Fruit fly (Drosophila melanogaster) whole organism, embryonic: ENCODE measurements around the gene meigo.
A peak's percentile ranks its signal among the peaks of the same experiment; 100 is the strongest.

Source experiments
- B-H1 ChIP-seq: fragments of 200-800 bp; sonication (Bioruptor generic); IDR thresholded peaks from 3 replicates; pipeline ENCODE4 v1.3.6; 2022; ENCODE audit warnings: missing biosample characterization, missing genetic modification characterization
- Blimp-1 ChIP-seq: fragments of 200-800 bp; sonication (Bioruptor generic); optimal IDR thresholded peaks from 3 replicates; lab custom pipeline; 2018; ENCODE audit warnings: missing biosample characterization, missing genetic modification characterization, mild to moderate bottlenecking, moderate library complexity, missing genetic modification reagents
- BtbVII ChIP-seq: fragments of 200-800 bp; sonication (Bioruptor generic); optimal IDR thresholded peaks from 3 replicates; lab custom pipeline; 2017; ENCODE audit warnings: missing biosample characterization, mild to moderate bottlenecking, missing genetic modification characterization
- CG10209 ChIP-seq: fragments of 200-800 bp; sonication (Bioruptor generic); optimal IDR thresholded peaks from 3 replicates; lab custom pipeline; 2017; ENCODE audit warnings: missing biosample characterization, mild to moderate bottlenecking, missing genetic modification characterization, missing genetic modification reagents
- CG10431 ChIP-seq: fragments of 200-800 bp; sonication (Bioruptor generic); optimal IDR thresholded peaks from 3 replicates; lab custom pipeline; 2018; ENCODE audit warnings: missing biosample characterization, mild to moderate bottlenecking, missing genetic modification characterization
- CG11247 ChIP-seq: fragments of 200-800 bp; sonication (Bioruptor generic); IDR thresholded peaks from 2 replicates; pipeline ENCODE4 v1.3.6; 2022; ENCODE audit warnings: missing biosample characterization, missing genetic modification characterization
- CG11456 ChIP-seq: fragments of 200-800 bp; sonication (Bioruptor generic); IDR thresholded peaks from 3 replicates; pipeline ENCODE4 v1.3.6; 2022; ENCODE audit warnings: missing biosample characterization, missing genetic modification characterization
- CG1233 ChIP-seq: fragments of 200-800 bp; sonication (Bioruptor generic); optimal IDR thresholded peaks from 4 replicates; lab custom pipeline; 2018; ENCODE audit warnings: missing biosample characterization, mild to moderate bottlenecking, missing genetic modification characterization
- CG13775 ChIP-seq: fragments of 200-800 bp; sonication (Bioruptor generic); optimal IDR thresholded peaks from 3 replicates; lab custom pipeline; 2017; ENCODE audit warnings: missing biosample characterization, mild to moderate bottlenecking, missing genetic modification characterization
- CG14710 ChIP-seq: fragments of 200-800 bp; sonication (Bioruptor generic); optimal IDR thresholded peaks from 3 replicates; lab custom pipeline; 2019; ENCODE audit warnings: missing biosample characterization, mild to moderate bottlenecking, missing genetic modification characterization, moderate library complexity
- CG15601 ChIP-seq: fragments of 200-800 bp; sonication (Bioruptor generic); optimal IDR thresholded peaks from 3 replicates; lab custom pipeline; 2019; ENCODE audit warnings: missing biosample characterization, mild to moderate bottlenecking, missing genetic modification characterization, moderate library complexity
- CG16779 ChIP-seq: fragments of 200-800 bp; sonication (Bioruptor generic); IDR thresholded peaks from 2 replicates; pipeline ENCODE4 v1.3.6; 2022; ENCODE audit warnings: missing biosample characterization, missing genetic modification characterization
- CG17612 ChIP-seq: fragments of 200-800 bp; sonication (Bioruptor generic); IDR thresholded peaks from 2 replicates; pipeline ENCODE4 v1.3.6; 2022; ENCODE audit warnings: missing biosample characterization, missing genetic modification characterization
- CG34376 ChIP-seq: fragments of 200-800 bp; sonication (Bioruptor generic); optimal IDR thresholded peaks from 2 replicates; lab custom pipeline; 2018; ENCODE audit warnings: missing biosample characterization, mild to moderate bottlenecking, missing genetic modification characterization
- CG34422 ChIP-seq: fragments of 200-800 bp; sonication (Bioruptor generic); IDR thresholded peaks from 3 replicates; pipeline ENCODE4 v1.3.6; 2022; ENCODE audit warnings: missing biosample characterization, missing genetic modification characterization
- CG4328 ChIP-seq: fragments of 200-800 bp; sonication (Bioruptor generic); optimal IDR thresholded peaks from 3 replicates; lab custom pipeline; 2017; ENCODE audit warnings: missing biosample characterization, missing genetic modification reagents, missing genetic modification characterization
- CG4404 ChIP-seq: fragments of 200-800 bp; sonication (Bioruptor generic); IDR thresholded peaks from 2 replicates; pipeline ENCODE4 v1.3.6; 2022; ENCODE audit warnings: missing biosample characterization, missing genetic modification characterization
- CG4820 ChIP-seq: fragments of 200-800 bp; sonication (Bioruptor generic); optimal IDR thresholded peaks from 3 replicates; lab custom pipeline; 2016; ENCODE audit warnings: missing biosample characterization, missing genetic modification characterization
- CG5180 ChIP-seq: fragments of 200-800 bp; sonication (Bioruptor generic); optimal IDR thresholded peaks from 3 replicates; lab custom pipeline; 2017; ENCODE audit warnings: missing biosample characterization, missing genetic modification characterization, mild to moderate bottlenecking, moderate library complexity, missing genetic modification reagents
- CG5953 ChIP-seq: fragments of 200-800 bp; sonication (Bioruptor generic); IDR thresholded peaks from 2 replicates; pipeline ENCODE4 v1.3.6; 2022; ENCODE audit warnings: missing biosample characterization, missing genetic modification characterization
- CG6254 ChIP-seq: fragments of 200-800 bp; sonication (Bioruptor generic); optimal IDR thresholded peaks from 3 replicates; lab custom pipeline; 2017; ENCODE audit warnings: mild to moderate bottlenecking, missing biosample characterization, missing genetic modification reagents, missing genetic modification characterization
- CG6854 ChIP-seq: fragments of 200-800 bp; sonication (Bioruptor generic); optimal IDR thresholded peaks from 3 replicates; lab custom pipeline; 2017; ENCODE audit warnings: missing biosample characterization, mild to moderate bottlenecking, missing genetic modification characterization
- CG7786 ChIP-seq: fragments of 200-800 bp; sonication (Bioruptor generic); optimal IDR thresholded peaks from 2 replicates; lab custom pipeline; 2016; ENCODE audit warnings: missing biosample characterization, missing genetic modification characterization
- CG7963 ChIP-seq: fragments of 200-800 bp; sonication (Bioruptor generic); IDR thresholded peaks from 3 replicates; pipeline ENCODE4 v1.3.6; 2022; ENCODE audit warnings: missing biosample characterization, missing genetic modification characterization; ENCODE audit not compliant: partially characterized antibody
- CG8388 ChIP-seq: fragments of 200-800 bp; sonication (Bioruptor generic); optimal IDR thresholded peaks from 2 replicates; lab custom pipeline; 2019; ENCODE audit warnings: missing biosample characterization, mild to moderate bottlenecking, missing genetic modification characterization, moderate library complexity
- CG9817 ChIP-seq: fragments of 200-800 bp; sonication (Bioruptor generic); optimal IDR thresholded peaks from 2 replicates; lab custom pipeline; 2018; ENCODE audit warnings: missing biosample characterization, mild to moderate bottlenecking, missing genetic modification characterization, moderate library complexity
- Doc3 ChIP-seq: fragments of 200-800 bp; sonication (Bioruptor generic); IDR thresholded peaks from 3 replicates; pipeline ENCODE4 v1.3.6; 2022; ENCODE audit warnings: missing biosample characterization, missing genetic modification characterization; ENCODE audit not compliant: partially characterized antibody
- Dref ChIP-seq: fragments of 200-800 bp; sonication (Bioruptor generic); IDR thresholded peaks from 2 replicates; pipeline ENCODE4 v1.3.6; 2022; ENCODE audit warnings: missing biosample characterization, missing genetic modification characterization
- Meics ChIP-seq: fragments of 200-800 bp; sonication (Bioruptor generic); optimal IDR thresholded peaks from 2 replicates; lab custom pipeline; 2017; ENCODE audit warnings: missing biosample characterization, mild to moderate bottlenecking, missing genetic modification characterization
- Nf-YB ChIP-seq: fragments of 200-800 bp; sonication (Bioruptor generic); optimal IDR thresholded peaks from 3 replicates; lab custom pipeline; 2019; ENCODE audit warnings: missing biosample characterization, mild to moderate bottlenecking, missing genetic modification characterization, moderate library complexity
- Optix ChIP-seq: fragments of 200-800 bp; sonication (Bioruptor generic); IDR thresholded peaks from 3 replicates; pipeline ENCODE4 v1.3.6; 2022; ENCODE audit warnings: missing biosample characterization, missing genetic modification characterization
- Pdp1 ChIP-seq, 2 experiments: fragments of 200-800 bp; sonication (Bioruptor generic); optimal IDR thresholded peaks; 3 replicates each; lab custom pipeline; 2016; ENCODE audit warnings: missing biosample characterization in 2 of 2, missing genetic modification characterization in 2 of 2, mild to moderate bottlenecking in 1 of 2, moderate library complexity in 1 of 2
- Rx ChIP-seq: fragments of 200-800 bp; sonication (Bioruptor generic); IDR thresholded peaks from 2 replicates; pipeline ENCODE4 v1.3.6; 2022; ENCODE audit warnings: missing biosample characterization, missing genetic modification characterization
- Xbp1 ChIP-seq: fragments of 200-800 bp; sonication (Bioruptor generic); optimal IDR thresholded peaks from 3 replicates; lab custom pipeline; 2016; ENCODE audit warnings: missing biosample characterization, mild to moderate bottlenecking, missing genetic modification characterization
- bbx ChIP-seq: fragments of 200-800 bp; sonication (Bioruptor generic); IDR thresholded peaks from 2 replicates; pipeline ENCODE4 v1.3.6; 2022; ENCODE audit warnings: missing biosample characterization, missing genetic modification characterization; ENCODE audit not compliant: partially characterized antibody
- chm ChIP-seq: fragments of 200-800 bp; sonication (Bioruptor generic); IDR thresholded peaks from 2 replicates; pipeline ENCODE4 v1.3.6; 2022; ENCODE audit warnings: missing biosample characterization, missing genetic modification characterization
- chn ChIP-seq: fragments of 200-800 bp; sonication (Bioruptor generic); optimal IDR thresholded peaks from 2 replicates; lab custom pipeline; 2016; ENCODE audit warnings: missing biosample characterization, missing genetic modification characterization
- dimm ChIP-seq: fragments of 200-800 bp; sonication (Bioruptor generic); IDR thresholded peaks from 2 replicates; pipeline ENCODE4 v1.3.6; 2022; ENCODE audit warnings: missing biosample characterization, missing genetic modification characterization
- en ChIP-seq: fragments of 200-800 bp; sonication (Bioruptor generic); optimal IDR thresholded peaks from 2 replicates; lab custom pipeline; 2016; ENCODE audit warnings: missing biosample characterization, missing genetic modification characterization
- grn ChIP-seq: fragments of 200-800 bp; sonication (Bioruptor generic); optimal IDR thresholded peaks from 3 replicates; lab custom pipeline; 2017; ENCODE audit warnings: missing biosample characterization, missing genetic modification characterization
- gsb ChIP-seq: fragments of 200-800 bp; sonication (Bioruptor generic); IDR thresholded peaks from 2 replicates; pipeline ENCODE4 v1.3.6; 2022; ENCODE audit warnings: missing biosample characterization, missing genetic modification characterization
- hkb ChIP-seq, 2 experiments: fragments of 200-800 bp in 1 of 2; fragments of >200 bp in 1 of 2; sonication (Bioruptor generic) in 1 of 2; IDR thresholded peaks in 1 of 2; optimal IDR thresholded peaks in 1 of 2; 2 replicates each; pipeline versions ENCODE4 v1.3.6 to Lab custom; 2017 to 2022; ENCODE audit warnings: missing biosample characterization in 1 of 2, missing genetic modification characterization in 1 of 2
- lilli ChIP-seq: fragments of 200-800 bp; sonication (Bioruptor generic); optimal IDR thresholded peaks from 3 replicates; lab custom pipeline; 2016; ENCODE audit warnings: missing biosample characterization, missing genetic modification characterization
- prd ChIP-seq, 3 experiments: fragments of >200 bp in 2 of 3; fragments of 200-800 bp in 1 of 3; sonication (Bioruptor generic) in 1 of 3; optimal IDR thresholded peaks in 2 of 3; IDR thresholded peaks in 1 of 3; 2 replicates in 2 of 3; 3 replicates in 1 of 3; pipeline versions ENCODE4 v1.3.6 to Lab custom; 2017 to 2022; ENCODE audit warnings: missing biosample characterization in 1 of 3, missing genetic modification characterization in 1 of 3
- scrt ChIP-seq: fragments of 200-800 bp; sonication (Bioruptor generic); optimal IDR thresholded peaks from 2 replicates; lab custom pipeline; 2018; ENCODE audit warnings: missing biosample characterization, mild to moderate bottlenecking, missing genetic modification characterization, moderate library complexity
- sr ChIP-seq: fragments of 200-800 bp; sonication (Bioruptor generic); IDR thresholded peaks from 3 replicates; pipeline ENCODE4 v1.3.6; 2022; ENCODE audit warnings: missing biosample characterization, missing genetic modification characterization
- trh ChIP-seq: fragments of 200-800 bp; sonication (Bioruptor generic); optimal IDR thresholded peaks from 2 replicates; lab custom pipeline; 2016; ENCODE audit warnings: missing biosample characterization, missing genetic modification characterization

meigo gene

dm6 chr3R:21107907-21108591 lies 30.0 kb upstream of the meigo start, which contains the start of the genes Sec15 and rtet (continued):
- peak; percentile 97 for TF ChIP-seq scrt
- TF ChIP-seq Rx (GFP tag; lab: Robert Waterston, UW): peak; percentile 6; the same call in 1 of the 2 replicates
- no peak for TF ChIP-seq CG6854
- TF ChIP-seq CG11247 (GFP tag; lab: Robert Waterston, UW): peak; percentile 53
- TF ChIP-seq CG13775 (GFP tag; lab: Kevin White, UChicago): peak; percentile 88
- peak; percentile 52 for TF ChIP-seq CG9817 (tag; lab: Kevin White, UChicago)
- TF ChIP-seq CG14710 (tag; lab: Kevin White, UChicago): peak; percentile 77
- no peak for TF ChIP-seq CG5180
- no peak for TF ChIP-seq trh (GFP tag; lab: Kevin White, UChicago)
- peak; percentile 69 for TF ChIP-seq Xbp1 (GFP tag; lab: Kevin White, UChicago)
- TF ChIP-seq CG4404 (GFP tag; lab: Robert Waterston, UW): no peak
- peak; percentile 54; the same call in 2 of the 3 replicates for TF ChIP-seq Optix
- TF ChIP-seq chn: peak; percentile 15
- 0 out of 2 replicates have a peak, but pooled peaks have one; percentile 16 for TF ChIP-seq CG5953 (GFP tag; lab: Robert Waterston, UW)
- TF ChIP-seq Doc3 (GFP tag; lab: Robert Waterston, UW): 0 out of 3 replicates have a peak, but pooled peaks have one; percentile 43
- TF ChIP-seq CG34422 (GFP tag; lab: Robert Waterston, UW): peak; percentile 30; the same call in 2 of the 3 replicates
- no peak for TF ChIP-seq prd (optimal IDR thresholded peaks at IDR 0.05; lab: Kevin White, UChicago)
- peak; percentile 47; the same call in 2 of the 3 replicates for TF ChIP-seq prd (GFP tag; IDR thresholded peaks at IDR 0.05; lab: Robert Waterston, UW)
- peak; percentile 44 for TF ChIP-seq CG1233
- no peak for TF ChIP-seq CG6254 (GFP tag; lab: Kevin White, UChicago)
- peak; percentile 45; the same call in 1 of the 3 replicates for TF ChIP-seq CG11456 (GFP tag; lab: Robert Waterston, UW)
- TF ChIP-seq CG17612 (GFP tag; lab: Robert Waterston, UW): no peak
- 0 out of 2 replicates have a peak, but pooled peaks have one; percentile 26 for TF ChIP-seq CG16779 (GFP tag; lab: Robert Waterston, UW)
- no peak for TF ChIP-seq en
- no peak for TF ChIP-seq CG10431
- TF ChIP-seq chm: peak; percentile 60; the same call in 1 of the 2 replicates
- TF ChIP-seq Nf-YB: peak; percentile 26
- TF ChIP-seq Pdp1 (GFP tag; optimal IDR thresholded peaks at IDR 0.05; lab: Kevin White, UChicago): peak in 1 of 2 experiments; percentile 11
- TF ChIP-seq CG7786 (GFP tag; lab: Kevin White, UChicago): peak; percentile 35
- peak; percentile 54 for TF ChIP-seq CG10209
- TF ChIP-seq Meics (GFP tag; lab: Kevin White, UChicago): peak; percentile 62
- peak; percentile 70 for TF ChIP-seq CG15601 (tag; lab: Kevin White, UChicago)
- peak; percentile 89 for TF ChIP-seq Blimp-1 (GFP tag; lab: Kevin White, UChicago)
- TF ChIP-seq gsb (GFP tag; lab: Robert Waterston, UW): peak; percentile 45; the same call in 1 of the 2 replicates
- no peak for TF ChIP-seq grn (GFP tag; lab: Kevin White, UChicago)
- peak; percentile 22; the same call in 1 of the 3 replicates for TF ChIP-seq CG7963 (GFP tag; lab: Robert Waterston, UW)
- TF ChIP-seq sr (GFP tag; lab: Robert Waterston, UW): 0 out of 3 replicates have a peak, but pooled peaks have one; percentile 22
- TF ChIP-seq Dref (GFP tag; lab: Robert Waterston, UW): peak; percentile 71
- TF ChIP-seq B-H1 (GFP tag; lab: Robert Waterston, UW): no peak; the same call in 2 of the 3 replicates
- no peak for TF ChIP-seq dimm (GFP tag; lab: Robert Waterston, UW)
- TF ChIP-seq bbx: peak; percentile 60
- peak; percentile 53 for TF ChIP-seq CG34376 (GFP tag; lab: Kevin White, UChicago)
- TF ChIP-seq lilli (GFP tag; lab: Kevin White, UChicago): peak; percentile 67
- no peak for TF ChIP-seq CG8388 (GFP tag; lab: Kevin White, UChicago)
- no peak for TF ChIP-seq hkb (optimal IDR thresholded peaks at IDR 0.05; lab: Kevin White, UChicago)
- 0 out of 2 replicates have a peak, but pooled peaks have one; percentile 35 for TF ChIP-seq hkb (GFP tag; IDR thresholded peaks at IDR 0.05; lab: Robert Waterston, UW)
- peak; percentile 26 for TF ChIP-seq CG4820
- TF ChIP-seq CG4328 (GFP tag; lab: Kevin White, UChicago): peak; percentile 72
- TF ChIP-seq BtbVII (GFP tag; lab: Kevin White, UChicago): peak; percentile 9
